Fruit fly (Drosophila melanogaster) whole organism, pupa: Measurements from ENCODE around the gene CG17110.

Experiments
- CG10348 ChIP-seq: fragments of 200-800 bp; sonication (Bioruptor generic); IDR thresholded peaks from 2 replicates; pipeline ENCODE4 v1.3.6; 2022; ENCODE audit warnings: missing biosample characterization, missing genetic modification characterization
- CG17806 ChIP-seq: fragments of 200-800 bp; sonication (Bioruptor generic); optimal IDR thresholded peaks from 2 replicates; lab custom pipeline; 2018; ENCODE audit warnings: missing biosample characterization, mild to moderate bottlenecking, missing genetic modification characterization, moderate library complexity
- CG8301 ChIP-seq: fragments of 200-800 bp; sonication (Bioruptor generic); optimal IDR thresholded peaks from 2 replicates; lab custom pipeline; 2018; ENCODE audit warnings: missing biosample characterization, mild to moderate bottlenecking, missing genetic modification characterization
- Ets98B ChIP-seq: fragments of 200-800 bp; sonication (Bioruptor generic); IDR thresholded peaks from 2 replicates; pipeline ENCODE4 v1.3.6; 2022; ENCODE audit warnings: missing biosample characterization, missing genetic modification characterization
- fd96Ca ChIP-seq: fragments of 200-800 bp; sonication (Bioruptor generic); IDR thresholded peaks from 3 replicates; pipeline ENCODE4 v1.3.6; 2022; ENCODE audit warnings: missing biosample characterization, missing genetic modification characterization

- TF ChIP-seq CG8301 (tag; lab: Kevin White, UChicago) (no peak), fd96Ca (GFP tag; lab: Robert Waterston, UW) (no peak), Ets98B (no peak), CG17806 (no peak), CG10348 (GFP tag; lab: Robert Waterston, UW) (no peak)
Observed at dm6 chr3R:23140280-23140679, 48.8 kb downstream of the CG17110 start.
